Fruit fly (Drosophila melanogaster): ENCODE data around the gene CG12025.

Gene CG12025

dm6 chr3L:1861794-1862447, 3.3 kb upstream of the CG12025 start, which contains the start of gene Rap1 (continued):
- TF ChIP-seq Sox100B (GFP tag; optimal IDR thresholded peaks at IDR 0.05) (no peak), fd3F (GFP tag; optimal IDR thresholded peaks at IDR 0.05) (no peak), CG10431 (GFP tag; optimal IDR thresholded peaks at IDR 0.05) (no peak), gt (GFP tag; IDR thresholded peaks at IDR 0.05) (peak; percentile 36; the same call in 1 of the 2 replicates), CG9727 (GFP tag; optimal IDR thresholded peaks at IDR 0.05) (peak; percentile 86), aop (GFP tag; IDR thresholded peaks at IDR 0.05) (peak; percentile 9; the same call in 1 of the 2 replicates), CG6791 (GFP tag; IDR thresholded peaks at IDR 0.05; ENCODE audit: partially characterized antibody) (peak; percentile 95), Ets65A (GFP tag) (peak; percentile 97), CG7786 (GFP tag; optimal IDR thresholded peaks at IDR 0.05) (peak; percentile 56), kni (GFP tag; optimal IDR thresholded peaks at IDR 0.05) (peak; percentile 49), Doc2 (GFP tag; IDR thresholded peaks at IDR 0.05) (no peak), Rfx (GFP tag; IDR thresholded peaks at IDR 0.05) (peak; percentile 92), sob (GFP tag; IDR thresholded peaks at IDR 0.05) (peak; percentile 90), CG1603 (tag; optimal IDR thresholded peaks at IDR 0.05) (peak; percentile 42), CG13296 (GFP tag; optimal IDR thresholded peaks at IDR 0.05) (peak; percentile 60), CG14014 (GFP tag; IDR thresholded peaks at IDR 0.05) (peak; percentile 53), Jarid2 (GFP tag; optimal IDR thresholded peaks at IDR 0.05) (no peak), CG9437 (GFP tag; optimal IDR thresholded peaks at IDR 0.05) (peak; percentile 8), esg (GFP tag; conservative IDR thresholded peaks at IDR 0.05) (peak; percentile 26; the same call in 1 of the 2 replicates), CkIIα-i1 (GFP tag; IDR thresholded peaks at IDR 0.05) (no peak), NK7.1 (GFP tag; optimal IDR thresholded peaks at IDR 0.05) (peak; percentile 52), CG2120 (GFP tag; optimal IDR thresholded peaks at IDR 0.05) (peak; percentile 69), TFAM (GFP tag; optimal IDR thresholded peaks at IDR 0.05) (no peak), yki (optimal IDR thresholded peaks at IDR 0.05) (no peak), CG9609 (GFP tag; optimal IDR thresholded peaks at IDR 0.05) (peak; percentile 29), CG17186 (GFP tag; optimal IDR thresholded peaks at IDR 0.05) (peak; percentile 69), B-H2 (GFP tag; optimal IDR thresholded peaks at IDR 0.05) (peak; percentile 28), Optix (GFP tag; IDR thresholded peaks at IDR 0.05) (0 out of 3 replicates have a peak, but pooled peaks have one; percentile 35), CG4282 (GFP tag; optimal IDR thresholded peaks at IDR 0.05) (no peak), gcm2 (GFP tag; optimal IDR thresholded peaks at IDR 0.05) (no peak), oc (tag; optimal IDR thresholded peaks at IDR 0.05) (no peak), CG9876 (GFP tag; optimal IDR thresholded peaks at IDR 0.05) (peak; percentile 42), nerfin-2 (GFP tag; IDR thresholded peaks at IDR 0.05; ENCODE audit: partially characterized antibody) (peak; percentile 81), lilli (GFP tag; optimal IDR thresholded peaks at IDR 0.05) (peak; percentile 67), cad (GFP tag; optimal IDR thresholded peaks at IDR 0.05) (no peak), dysf (GFP tag; IDR thresholded peaks at IDR 0.05) (peak; percentile 77), CG13123 (GFP tag; optimal IDR thresholded peaks at IDR 0.05) (no peak), disco-r (GFP tag; optimal IDR thresholded peaks at IDR 0.05) (no peak), HHEX (GFP tag; optimal IDR thresholded peaks at IDR 0.05) (peak; percentile 60), Rx (GFP tag; IDR thresholded peaks at IDR 0.05) (peak; percentile 46), run (tag; optimal IDR thresholded peaks at IDR 0.05) (no peak), Hr51 (GFP tag; optimal IDR thresholded peaks at IDR 0.05) (peak in 1 of 2 experiments; percentile 39), Hmx (GFP tag; optimal IDR thresholded peaks at IDR 0.05) (no peak), hbn (GFP tag; IDR thresholded peaks at IDR 0.05; ENCODE audit: partially characterized antibody) (peak; percentile 84), CG17612 (GFP tag; IDR thresholded peaks at IDR 0.05) (peak; percentile 42; the same call in 1 of the 2 replicates), wor (GFP tag; IDR thresholded peaks at IDR 0.05) (peak; percentile 15; the same call in 1 of the 2 replicates), Dip2 (GFP tag; IDR thresholded peaks at IDR 0.05) (no peak), ase (GFP tag; IDR thresholded peaks at IDR 0.05) (peak; percentile 62; the same call in 2 of the 3 replicates), CG17385 (GFP tag; optimal IDR thresholded peaks at IDR 0.05) (no peak)
